Fruit fly (Drosophila melanogaster) whole organism, embryonic: ENCODE measurements around the gene dnc.

ENCODE experiments used
- CG13296 ChIP-seq: fragments of 200-800 bp; sonication (Bioruptor generic); optimal IDR thresholded peaks from 3 replicates; lab custom pipeline; 2018; ENCODE audit warnings: missing biosample characterization, mild to moderate bottlenecking, missing genetic modification characterization
- CG32772 ChIP-seq: fragments of 200-800 bp; sonication (Bioruptor generic); IDR thresholded peaks from 2 replicates; pipeline ENCODE4 v1.3.6; 2022; ENCODE audit warnings: missing biosample characterization, missing genetic modification characterization
- Ets65A ChIP-seq: fragments of 200-800 bp; sonication (Bioruptor generic); peaks from one replicate; lab custom pipeline; 2016; ENCODE audit warnings: missing biosample characterization, missing genetic modification characterization
- org-1 ChIP-seq: fragments of 200-800 bp; sonication (Bioruptor generic); optimal IDR thresholded peaks from 2 replicates; lab custom pipeline; 2017; ENCODE audit warnings: missing biosample characterization, missing genetic modification characterization
- pum ChIP-seq: fragments of 200-800 bp; sonication (Bioruptor generic); optimal IDR thresholded peaks from 2 replicates; lab custom pipeline; 2016; ENCODE audit warnings: missing biosample characterization, missing genetic modification characterization
- sisA ChIP-seq: fragments of 200-800 bp; sonication (Bioruptor generic); IDR thresholded peaks from 2 replicates; pipeline ENCODE4 v1.3.6; 2022; ENCODE audit warnings: missing biosample characterization, missing genetic modification characterization
- zf30C ChIP-seq: fragments of 200-800 bp; sonication (Bioruptor generic); optimal IDR thresholded peaks from 3 replicates; lab custom pipeline; 2018; ENCODE audit warnings: missing biosample characterization, mild to moderate bottlenecking, missing genetic modification characterization

DNA sequence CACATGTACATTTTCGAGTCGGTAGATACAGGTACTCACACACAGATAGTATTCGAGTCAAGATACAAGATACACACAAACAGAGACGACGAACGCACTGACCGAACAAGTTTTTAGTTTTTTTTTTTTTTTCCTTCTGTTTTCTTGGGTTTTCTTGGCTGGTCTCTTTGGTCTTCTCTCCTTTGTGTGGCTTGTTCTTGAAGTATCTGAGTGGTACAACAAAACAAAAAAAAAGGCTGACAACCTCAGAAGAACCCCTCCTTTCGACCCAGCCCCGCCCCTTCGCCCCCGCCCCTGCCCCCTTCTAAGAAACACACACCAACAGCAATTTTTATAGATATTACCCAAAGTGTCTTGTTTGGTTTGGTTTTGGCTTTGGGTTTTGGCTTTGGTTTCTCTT lies 36.3 kb upstream of the dnc start:
- TF ChIP-seq pum (GFP tag; lab: Kevin White, UChicago) (no peak), sisA (GFP tag; lab: Robert Waterston, UW) (no peak), Ets65A (no peak), CG13296 (GFP tag; lab: Kevin White, UChicago) (no peak), org-1 (no peak), zf30C (GFP tag; lab: Kevin White, UChicago) (no peak), CG32772 (GFP tag; lab: Robert Waterston, UW) (no peak)
